Fruit fly (Drosophila melanogaster) whole organism, embryonic: ENCODE results near the gene CG1299.

Experiments used
- Bteb2 ChIP-seq: fragments of 200-800 bp; sonication (Bioruptor generic); optimal IDR thresholded peaks from 2 replicates; lab custom pipeline; 2016; ENCODE audit warnings: missing biosample characterization, missing genetic modification characterization
- CG1024 ChIP-seq: fragments of 200-800 bp; sonication (Bioruptor generic); IDR thresholded peaks from 2 replicates; pipeline ENCODE4 v1.3.6; 2022; ENCODE audit warnings: missing biosample characterization, missing genetic modification characterization
- CG11093 ChIP-seq: fragments of 200-800 bp; sonication (Bioruptor generic); IDR thresholded peaks from 3 replicates; pipeline ENCODE4 v1.3.6; 2022; ENCODE audit warnings: missing biosample characterization, missing genetic modification characterization
- CG12659 ChIP-seq: fragments of 200-800 bp; sonication (Bioruptor generic); optimal IDR thresholded peaks from 3 replicates; lab custom pipeline; 2017; ENCODE audit warnings: mild to moderate bottlenecking, missing biosample characterization, missing genetic modification reagents, missing genetic modification characterization
- CG15514 ChIP-seq: fragments of 200-800 bp; sonication (Bioruptor generic); optimal IDR thresholded peaks from 3 replicates; lab custom pipeline; 2017; ENCODE audit warnings: missing biosample characterization, missing genetic modification characterization, mild to moderate bottlenecking, moderate library complexity, missing genetic modification reagents
- CG15601 ChIP-seq: fragments of 200-800 bp; sonication (Bioruptor generic); optimal IDR thresholded peaks from 3 replicates; lab custom pipeline; 2019; ENCODE audit warnings: missing biosample characterization, mild to moderate bottlenecking, missing genetic modification characterization, moderate library complexity
- CG1602 ChIP-seq: fragments of 200-800 bp; sonication (Bioruptor generic); optimal IDR thresholded peaks from 3 replicates; lab custom pipeline; 2016; ENCODE audit warnings: missing biosample characterization, missing genetic modification characterization
- CG16779 ChIP-seq: fragments of 200-800 bp; sonication (Bioruptor generic); IDR thresholded peaks from 2 replicates; pipeline ENCODE4 v1.3.6; 2022; ENCODE audit warnings: missing biosample characterization, missing genetic modification characterization
- CG16863 ChIP-seq: fragments of 200-800 bp; sonication (Bioruptor generic); optimal IDR thresholded peaks from 3 replicates; lab custom pipeline; 2016; ENCODE audit warnings: missing biosample characterization, missing genetic modification characterization
- CG17568 ChIP-seq: fragments of 200-800 bp; sonication (Bioruptor generic); optimal IDR thresholded peaks from 2 replicates; lab custom pipeline; 2018; ENCODE audit warnings: missing biosample characterization, mild to moderate bottlenecking, missing genetic modification characterization, moderate library complexity
- CG18262 ChIP-seq: fragments of 200-800 bp; optimal IDR thresholded peaks from 3 replicates; lab custom pipeline; 2019; ENCODE audit warnings: missing biosample characterization, mild to moderate bottlenecking, missing genetic modification characterization, moderate library complexity
- CG18599 ChIP-seq: fragments of 200-800 bp; sonication (Bioruptor generic); optimal IDR thresholded peaks from 3 replicates; lab custom pipeline; 2017; ENCODE audit warnings: missing biosample characterization, missing genetic modification characterization, mild to moderate bottlenecking, moderate library complexity, missing genetic modification reagents
- CG34376 ChIP-seq: fragments of 200-800 bp; sonication (Bioruptor generic); optimal IDR thresholded peaks from 2 replicates; lab custom pipeline; 2018; ENCODE audit warnings: missing biosample characterization, mild to moderate bottlenecking, missing genetic modification characterization
- CG4707 ChIP-seq: fragments of 200-800 bp; sonication (Bioruptor generic); optimal IDR thresholded peaks from 2 replicates; lab custom pipeline; 2018; ENCODE audit warnings: missing biosample characterization, mild to moderate bottlenecking, missing genetic modification characterization, moderate library complexity
- CG4854 ChIP-seq: fragments of 200-800 bp; sonication (Bioruptor generic); optimal IDR thresholded peaks from 2 replicates; lab custom pipeline; 2016; ENCODE audit warnings: missing biosample characterization, missing genetic modification characterization, inconsistent platforms
- CG6254 ChIP-seq: fragments of 200-800 bp; sonication (Bioruptor generic); optimal IDR thresholded peaks from 3 replicates; lab custom pipeline; 2017; ENCODE audit warnings: mild to moderate bottlenecking, missing biosample characterization, missing genetic modification reagents, missing genetic modification characterization
- CG7556 ChIP-seq: fragments of 200-800 bp; sonication (Bioruptor generic); optimal IDR thresholded peaks from 2 replicates; lab custom pipeline; 2017; ENCODE audit warnings: missing biosample characterization, mild to moderate bottlenecking, missing genetic modification characterization
- CrebB ChIP-seq: fragments of 200-800 bp; sonication (Bioruptor generic); optimal IDR thresholded peaks from 3 replicates; lab custom pipeline; 2018; ENCODE audit warnings: missing biosample characterization, mild to moderate bottlenecking, missing genetic modification characterization
- Deaf1 ChIP-seq: fragments of 200-800 bp; optimal IDR thresholded peaks from 3 replicates; lab custom pipeline; 2019; ENCODE audit warnings: missing biosample characterization, mild to moderate bottlenecking, missing genetic modification characterization, moderate library complexity
- Dip3 ChIP-seq: fragments of 200-800 bp; sonication (Bioruptor generic); optimal IDR thresholded peaks from 3 replicates; lab custom pipeline; 2016; ENCODE audit warnings: missing biosample characterization, missing genetic modification characterization
- Hmx ChIP-seq: fragments of 200-800 bp; sonication (Bioruptor generic); optimal IDR thresholded peaks from 2 replicates; lab custom pipeline; 2016; ENCODE audit warnings: missing biosample characterization, missing genetic modification characterization
- Lhr ChIP-seq: fragments of 200-800 bp; sonication (Bioruptor generic); optimal IDR thresholded peaks from 3 replicates; lab custom pipeline; 2017; ENCODE audit warnings: mild to moderate bottlenecking, missing biosample characterization, missing genetic modification reagents, missing genetic modification characterization
- Meics ChIP-seq: fragments of 200-800 bp; sonication (Bioruptor generic); optimal IDR thresholded peaks from 2 replicates; lab custom pipeline; 2017; ENCODE audit warnings: missing biosample characterization, mild to moderate bottlenecking, missing genetic modification characterization
- NC2α ChIP-seq: fragments of 200-800 bp; sonication (Bioruptor generic); optimal IDR thresholded peaks from 2 replicates; lab custom pipeline; 2016; ENCODE audit warnings: missing biosample characterization, missing genetic modification characterization
- Nf-YB ChIP-seq: fragments of 200-800 bp; sonication (Bioruptor generic); optimal IDR thresholded peaks from 3 replicates; lab custom pipeline; 2019; ENCODE audit warnings: missing biosample characterization, mild to moderate bottlenecking, missing genetic modification characterization, moderate library complexity
- Trl ChIP-seq, 3 experiments: fragments of >200 bp in 2 of 3; fragments of 200-800 bp in 1 of 3; sonication (Bioruptor generic) in 1 of 3; optimal IDR thresholded peaks; 2 replicates in 1 of 3; 3 replicates in 2 of 3; lab custom pipeline; 2016 to 2017; ENCODE audit warnings: missing biosample characterization in 1 of 3, missing genetic modification characterization in 1 of 3
- abd-A ChIP-seq: fragments of 200-800 bp; sonication (Bioruptor generic); optimal IDR thresholded peaks from 3 replicates; lab custom pipeline; 2019; ENCODE audit warnings: missing biosample characterization, mild to moderate bottlenecking, missing genetic modification characterization, moderate library complexity
- amos ChIP-seq: fragments of 200-800 bp; sonication (Bioruptor generic); IDR thresholded peaks from 2 replicates; pipeline ENCODE4 v1.3.6; 2022; ENCODE audit warnings: missing biosample characterization, missing genetic modification characterization; ENCODE audit not compliant: partially characterized antibody
- az2 ChIP-seq: fragments of 200-800 bp; sonication (Bioruptor generic); optimal IDR thresholded peaks from 3 replicates; lab custom pipeline; 2016; ENCODE audit warnings: missing biosample characterization, missing genetic modification characterization
- bcd ChIP-seq: fragments of 200-800 bp; sonication (Bioruptor generic); optimal IDR thresholded peaks from 2 replicates; lab custom pipeline; 2017; ENCODE audit warnings: missing biosample characterization, mild to moderate bottlenecking, missing genetic modification characterization
- bsh ChIP-seq, 2 experiments: fragments of 200-800 bp; sonication (Bioruptor generic); optimal IDR thresholded peaks; 2 replicates each; lab custom pipeline; 2017 to 2018; ENCODE audit warnings: mild to moderate bottlenecking in 2 of 2, missing biosample characterization in 2 of 2, missing genetic modification characterization in 2 of 2, moderate library complexity in 1 of 2
- cas ChIP-seq: fragments of 200-800 bp; sonication (Bioruptor generic); IDR thresholded peaks from 2 replicates; pipeline ENCODE4 v1.3.6; 2022; ENCODE audit warnings: missing biosample characterization, missing genetic modification characterization
- chm ChIP-seq: fragments of 200-800 bp; sonication (Bioruptor generic); IDR thresholded peaks from 2 replicates; pipeline ENCODE4 v1.3.6; 2022; ENCODE audit warnings: missing biosample characterization, missing genetic modification characterization
- crol ChIP-seq: fragments of 200-800 bp; sonication (Bioruptor generic); IDR thresholded peaks from 2 replicates; pipeline ENCODE4 v1.3.6; 2022; ENCODE audit warnings: missing biosample characterization, missing genetic modification characterization
- hbn ChIP-seq: fragments of 200-800 bp; sonication (Bioruptor generic); IDR thresholded peaks from 2 replicates; pipeline ENCODE4 v1.3.6; 2022; ENCODE audit warnings: missing biosample characterization, missing genetic modification characterization; ENCODE audit not compliant: partially characterized antibody
- inv ChIP-seq: fragments of 200-800 bp; sonication (Bioruptor generic); IDR thresholded peaks from 2 replicates; pipeline ENCODE4 v1.3.6; 2022; ENCODE audit warnings: missing biosample characterization, missing genetic modification characterization; ENCODE audit not compliant: partially characterized antibody
- jumu ChIP-seq: fragments of 200-800 bp; sonication (Bioruptor generic); optimal IDR thresholded peaks from 3 replicates; lab custom pipeline; 2016; ENCODE audit warnings: missing biosample characterization, missing genetic modification characterization
- kay ChIP-seq: fragments of 200-800 bp; sonication (Bioruptor generic); optimal IDR thresholded peaks from 2 replicates; lab custom pipeline; 2016; ENCODE audit warnings: missing biosample characterization, missing genetic modification characterization
- nerfin-1 ChIP-seq: fragments of 200-800 bp; sonication (Bioruptor generic); optimal IDR thresholded peaks from 3 replicates; lab custom pipeline; 2019; ENCODE audit warnings: missing biosample characterization, mild to moderate bottlenecking, missing genetic modification characterization, moderate library complexity
- org-1 ChIP-seq: fragments of 200-800 bp; sonication (Bioruptor generic); optimal IDR thresholded peaks from 2 replicates; lab custom pipeline; 2017; ENCODE audit warnings: missing biosample characterization, missing genetic modification characterization
- pros ChIP-seq: fragments of 200-800 bp; sonication (Bioruptor generic); optimal IDR thresholded peaks from 3 replicates; lab custom pipeline; 2019; ENCODE audit warnings: missing biosample characterization, mild to moderate bottlenecking, missing genetic modification characterization, moderate library complexity
- row ChIP-seq: fragments of 200-800 bp; sonication (Bioruptor generic); IDR thresholded peaks from 3 replicates; pipeline ENCODE4 v1.3.6; 2022; ENCODE audit warnings: missing biosample characterization, missing genetic modification characterization
- tap ChIP-seq: fragments of 200-800 bp; optimal IDR thresholded peaks from 3 replicates; lab custom pipeline; 2019; ENCODE audit warnings: missing biosample characterization, mild to moderate bottlenecking, missing genetic modification characterization, moderate library complexity
- yki ChIP-seq: fragments of >200 bp; optimal IDR thresholded peaks from 3 replicates; lab custom pipeline; 2018
- zfh2 ChIP-seq: fragments of 200-800 bp; sonication (Bioruptor generic); optimal IDR thresholded peaks from 2 replicates; lab custom pipeline; 2016; ENCODE audit warnings: missing biosample characterization, missing genetic modification characterization

Gene CG1299

DNA sequence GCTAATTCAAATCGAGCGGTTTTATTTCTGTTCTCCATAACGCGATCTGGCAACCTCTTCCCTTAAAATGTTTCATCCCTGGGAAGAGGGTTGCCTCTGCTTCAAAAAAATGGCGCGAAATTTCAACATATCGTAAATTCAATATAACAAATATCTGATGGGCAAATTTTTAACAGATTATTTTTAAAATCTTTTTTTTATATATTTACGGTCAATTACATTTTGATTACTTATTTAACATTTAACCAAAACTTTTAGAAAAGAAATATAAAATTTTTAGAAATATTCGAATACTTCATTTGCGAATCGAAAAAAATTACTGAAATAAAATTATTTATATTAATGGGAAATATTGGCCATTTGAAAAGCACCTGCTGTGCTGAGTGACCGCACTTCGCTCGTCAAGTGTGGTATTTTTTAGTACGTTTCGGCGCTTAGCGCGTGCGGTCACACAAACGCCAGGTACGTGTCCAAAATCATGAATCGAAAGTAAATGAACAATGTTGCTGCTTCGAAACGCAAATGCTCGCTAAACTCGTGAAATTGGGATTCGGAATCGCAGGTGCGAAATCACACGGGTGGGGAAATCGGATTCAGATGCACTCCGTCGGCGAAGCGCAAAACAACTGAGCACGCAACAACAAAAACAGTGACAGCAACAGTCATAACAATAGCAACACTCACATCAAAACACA lies 21.6 kb downstream of the CG1299 start, which contains the start of gene Ero1L (continued):
- TF ChIP-seq crol (GFP tag; lab: Robert Waterston, UW), result no peak

DNA sequence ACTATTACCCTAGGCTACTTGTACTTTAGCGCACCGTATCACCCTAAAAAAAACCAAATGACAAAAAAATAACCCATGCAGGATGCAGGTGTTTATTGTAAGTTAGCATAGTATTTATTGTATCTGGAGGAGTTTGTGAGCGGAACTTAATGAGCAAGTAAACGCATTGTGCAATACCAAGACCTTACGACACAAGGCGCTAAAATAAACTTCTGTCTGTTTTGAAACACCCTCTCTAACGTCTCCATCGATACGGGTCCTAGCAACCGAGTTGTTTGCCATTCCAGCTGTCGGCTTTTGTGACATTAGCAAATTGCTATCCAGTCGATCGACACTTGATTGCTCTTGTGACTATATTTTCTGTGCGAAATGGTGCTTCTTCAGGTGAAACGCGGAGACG lies 25.1 kb downstream of the CG1299 start, which contains the start of gene CG18675:
TSS of gene CG18675 (plus strand) at position 301 of the 400 bp plus-strand sequence.
- TF ChIP-seq CG15601 (tag; lab: Kevin White, UChicago) (no peak), Dip3 (GFP tag; lab: Kevin White, UChicago) (no peak), az2 (no peak), NC2α (GFP tag; lab: Kevin White, UChicago) (no peak), CG16863 (GFP tag; lab: Kevin White, UChicago) (no peak), CG11093 (GFP tag; lab: Robert Waterston, UW) (no peak), Bteb2 (no peak), inv (GFP tag; lab: Robert Waterston, UW) (no peak), cas (GFP tag; lab: Robert Waterston, UW) (no peak), CrebB (tag; lab: Kevin White, UChicago) (no peak), CG1024 (GFP tag; lab: Robert Waterston, UW) (no peak), bsh (GFP tag; optimal IDR thresholded peaks at IDR 0.05; lab: Kevin White, UChicago) (no peak), tap (tag; lab: Kevin White, UChicago) (no peak), CG12659 (GFP tag; lab: Kevin White, UChicago) (no peak), CG1602 (no peak), abd-A (tag; lab: Kevin White, UChicago) (no peak)
- TF ChIP-seq, all 482 proteins: peak for 0

DNA sequence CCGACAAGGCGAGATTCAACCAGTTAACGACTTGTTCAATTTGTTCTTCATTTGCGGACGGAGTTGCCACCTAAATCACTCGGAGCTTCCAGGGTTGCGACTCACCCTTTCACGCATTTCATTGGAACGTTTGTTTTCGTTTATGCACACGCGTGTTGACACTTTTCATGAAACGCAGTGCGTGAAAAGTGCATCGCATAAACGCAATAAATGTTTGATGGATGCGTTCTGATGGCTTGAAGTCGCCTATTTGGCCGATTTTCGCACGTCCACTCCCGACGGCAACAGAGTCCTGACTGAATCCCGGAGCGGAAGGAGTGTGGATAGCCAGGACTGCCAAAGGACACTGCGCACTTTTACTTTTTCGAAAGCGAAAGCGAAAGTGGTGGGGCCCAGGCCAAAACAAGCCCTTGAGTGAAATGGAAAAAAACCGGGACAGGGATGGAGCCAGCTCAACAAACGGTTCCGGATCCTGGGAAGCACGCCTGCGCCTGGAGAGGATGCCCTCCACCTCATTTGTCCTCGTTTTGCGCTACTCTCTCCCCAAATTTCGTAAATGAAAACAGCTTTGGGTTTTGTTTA lies 29.6 kb downstream of the CG1299 start, which contains the start of gene Teh4:
TSS of gene Teh4 (minus strand) at position 290 of the 582 bp plus-strand sequence.
- peak; percentile 18 for TF ChIP-seq Deaf1 (tag; lab: Kevin White, UChicago)
- TF ChIP-seq CG15601 (tag; lab: Kevin White, UChicago), result peak; percentile 81
- no peak for TF ChIP-seq CG34376 (GFP tag; lab: Kevin White, UChicago)
- no peak for TF ChIP-seq CG7556 (GFP tag; lab: Kevin White, UChicago)
- TF ChIP-seq Nf-YB (GFP tag; lab: Kevin White, UChicago), result no peak
- 0 out of 2 replicates have a peak, but pooled peaks have one; percentile 12 for TF ChIP-seq amos (GFP tag; lab: Robert Waterston, UW)
- TF ChIP-seq Hmx (GFP tag; lab: Kevin White, UChicago), result no peak
- TF ChIP-seq CG4854 (GFP tag; lab: Kevin White, UChicago), result no peak
- peak; percentile 97 for TF ChIP-seq CG15514 (GFP tag; lab: Kevin White, UChicago)
- TF ChIP-seq CG18599 (GFP tag; lab: Kevin White, UChicago), result peak; percentile 7
- no peak for TF ChIP-seq CG6254 (GFP tag; lab: Kevin White, UChicago)
- peak in 1 of 2 experiments; percentile 22 for TF ChIP-seq Trl (optimal IDR thresholded peaks at IDR 0.05; lab: Kevin White, UChicago)
- TF ChIP-seq Trl (GFP tag; optimal IDR thresholded peaks at IDR 0.05; lab: Kevin White, UChicago), result no peak
- TF ChIP-seq CG4707 (GFP tag; lab: Kevin White, UChicago), result no peak
- no peak for TF ChIP-seq yki (lab: Kevin White, UChicago)
- TF ChIP-seq row (GFP tag; lab: Robert Waterston, UW), result peak; percentile 22; the same call in 1 of the 3 replicates
- TF ChIP-seq nerfin-1 (tag; lab: Kevin White, UChicago), result peak; percentile 60
- TF ChIP-seq zfh2 (GFP tag; lab: Kevin White, UChicago), result no peak
- TF ChIP-seq pros (GFP tag; lab: Kevin White, UChicago), result no peak
- TF ChIP-seq CG17568 (GFP tag; lab: Kevin White, UChicago), result no peak
- peak; percentile 57; the same call in 1 of the 2 replicates for TF ChIP-seq CG16779 (GFP tag; lab: Robert Waterston, UW)
- TF ChIP-seq hbn (GFP tag; lab: Robert Waterston, UW), result no peak
- no peak for TF ChIP-seq bcd
- no peak for TF ChIP-seq chm (GFP tag; lab: Robert Waterston, UW)
- no peak for TF ChIP-seq org-1 (GFP tag; lab: Kevin White, UChicago)
- TF ChIP-seq jumu (GFP tag; lab: Kevin White, UChicago), result no peak
- no peak for TF ChIP-seq CG18262 (tag; lab: Kevin White, UChicago)
- no peak for TF ChIP-seq Lhr
- TF ChIP-seq Meics (GFP tag; lab: Kevin White, UChicago), result no peak
- no peak for TF ChIP-seq kay (GFP tag; lab: Kevin White, UChicago)
